Worm (Caenorhabditis elegans) whole organism, L4 larva: ENCODE results near the gene fipr-29.

Experiments
- F26F4.8 ChIP-seq: fragments of 200-800 bp; sonication (Bioruptor generic); conservative IDR thresholded peaks from 2 replicates; pipeline ENCODE4 v1.3.6; 2022; ENCODE audit warnings: missing genetic modification characterization, missing compliant biosample characterization
- F49E8.2 ChIP-seq: sonication (generic microtip); optimal IDR thresholded peaks from 2 replicates; lab custom pipeline; 2016; ENCODE audit warnings: missing compliant biosample characterization, mild to moderate bottlenecking, missing genetic modification characterization, borderline replicate concordance
- T26A8.4 ChIP-seq: fragments of 200-800 bp; sonication (Bioruptor generic); IDR thresholded peaks from 2 replicates; pipeline ENCODE4 v1.3.6; 2022; ENCODE audit warnings: missing genetic modification characterization, missing compliant biosample characterization
- Y48G9A.11 ChIP-seq: fragments of 200-800 bp; sonication (Bioruptor generic); IDR thresholded peaks from 2 replicates; pipeline ENCODE4 v1.3.6; 2022; ENCODE audit warnings: missing genetic modification reagents, missing genetic modification characterization, missing compliant biosample characterization
- ZK546.5 ChIP-seq, 2 experiments: sonication (generic microtip); optimal IDR thresholded peaks; 2 replicates each; lab custom pipeline; 2017; ENCODE audit warnings: missing biosample characterization in 2 of 2, missing genetic modification characterization in 2 of 2
- aha-1 ChIP-seq: fragments of 150-350 bp; peaks from one replicate; lab custom pipeline; 2014; ENCODE audit warnings: missing biosample characterization, missing genetic modification characterization
- ama-1 ChIP-seq: fragments of 150-350 bp; optimal IDR thresholded peaks from 2 replicates; lab custom pipeline; 2014; ENCODE audit warnings: inconsistent platforms, mixed read lengths
- attf-4 ChIP-seq: sonication (generic microtip); optimal IDR thresholded peaks from 3 replicates; lab custom pipeline; 2017; ENCODE audit warnings: missing biosample characterization, missing genetic modification characterization
- ceh-20 ChIP-seq: fragments of 200-800 bp; sonication (Bioruptor generic); IDR thresholded peaks from 2 replicates; pipeline ENCODE4 v1.3.6; 2022; ENCODE audit warnings: missing genetic modification reagents, missing genetic modification characterization, missing compliant biosample characterization
- ceh-28 ChIP-seq: fragments of 150-350 bp; optimal IDR thresholded peaks from 2 replicates; lab custom pipeline; 2014; ENCODE audit warnings: missing biosample characterization, missing genetic modification reagents, missing genetic modification characterization
- ceh-44 ChIP-seq: fragments of 200-800 bp; sonication (Bioruptor generic); IDR thresholded peaks from 2 replicates; pipeline ENCODE4 v1.3.6; 2022; ENCODE audit warnings: missing genetic modification reagents, missing genetic modification characterization, missing compliant biosample characterization
- ceh-82 ChIP-seq: sonication (generic microtip); optimal IDR thresholded peaks from 2 replicates; lab custom pipeline; 2017; ENCODE audit warnings: missing biosample characterization, missing genetic modification characterization
- ctbp-1 ChIP-seq: fragments of 200-800 bp; sonication (Bioruptor generic); IDR thresholded peaks from 2 replicates; pipeline ENCODE4 v1.3.6; 2022; ENCODE audit warnings: missing genetic modification reagents, missing genetic modification characterization, missing compliant biosample characterization
- daf-8 ChIP-seq: fragments of 200-800 bp; sonication (Bioruptor generic); IDR thresholded peaks from 2 replicates; pipeline ENCODE4 v1.3.6; 2022; ENCODE audit warnings: missing genetic modification characterization, missing compliant biosample characterization
- dmd-6 ChIP-seq: fragments of 200-800 bp; sonication (Bioruptor generic); IDR thresholded peaks from 2 replicates; pipeline ENCODE4 v1.3.6; 2022; ENCODE audit warnings: missing genetic modification reagents, missing genetic modification characterization, missing compliant biosample characterization
- egl-27 ChIP-seq: sonication (generic microtip); optimal IDR thresholded peaks from 3 replicates; lab custom pipeline; 2017; ENCODE audit warnings: missing biosample characterization, missing genetic modification reagents, missing genetic modification characterization
- egl-43 ChIP-seq: fragments of 200-800 bp; sonication (Bioruptor generic); IDR thresholded peaks from 2 replicates; pipeline ENCODE4 v1.3.6; 2022; ENCODE audit warnings: missing genetic modification reagents, missing genetic modification characterization, missing compliant biosample characterization
- fkh-10 ChIP-seq: fragments of 150-350 bp; optimal IDR thresholded peaks from 2 replicates; lab custom pipeline; 2014; ENCODE audit warnings: missing biosample characterization, missing genetic modification reagents, missing genetic modification characterization
- lin-13 ChIP-seq: fragments of 150-350 bp; optimal IDR thresholded peaks from 2 replicates; lab custom pipeline; 2014; ENCODE audit warnings: missing biosample characterization, missing genetic modification reagents, missing genetic modification characterization
- lin-38 ChIP-seq: fragments of 200-800 bp; sonication (Bioruptor generic); IDR thresholded peaks from 2 replicates; pipeline ENCODE4 v1.3.6; 2022; ENCODE audit warnings: missing genetic modification reagents, missing genetic modification characterization, missing compliant biosample characterization
- lin-39 ChIP-seq: fragments of 150-350 bp; optimal IDR thresholded peaks from 2 replicates; lab custom pipeline; 2014; ENCODE audit warnings: missing biosample characterization, missing genetic modification reagents, missing genetic modification characterization
- lsy-2 ChIP-seq, 2 experiments: fragments of 150-350 bp in 1 of 2; sonication (generic microtip) in 1 of 2; optimal IDR thresholded peaks; 2 replicates each; lab custom pipeline; 2014 to 2017; ENCODE audit warnings: missing biosample characterization in 2 of 2, missing genetic modification characterization in 2 of 2
- madf-5 ChIP-seq, 2 experiments: fragments of 200-800 bp; sonication (Bioruptor generic); IDR thresholded peaks; 2 replicates each; pipeline ENCODE4 v1.3.6; 2022; ENCODE audit warnings: missing compliant biosample characterization in 2 of 2, missing genetic modification characterization in 2 of 2
- madf-9 ChIP-seq: fragments of 200-800 bp; sonication (Bioruptor generic); conservative IDR thresholded peaks from 2 replicates; pipeline ENCODE4 v1.3.6; 2022; ENCODE audit warnings: missing genetic modification reagents, missing genetic modification characterization, missing compliant biosample characterization
- mdl-1 ChIP-seq, 2 experiments: fragments of 150-350 bp in 1 of 2; sonication (generic microtip) in 1 of 2; optimal IDR thresholded peaks; 2 replicates each; lab custom pipeline; 2014 to 2017; ENCODE audit warnings: missing biosample characterization in 2 of 2, missing genetic modification characterization in 2 of 2
- mdt-29 ChIP-seq: fragments of 200-800 bp; sonication (Bioruptor generic); IDR thresholded peaks from 2 replicates; pipeline ENCODE4 v1.3.6; 2022; ENCODE audit warnings: missing genetic modification reagents, missing genetic modification characterization, missing compliant biosample characterization
- mxl-3 ChIP-seq: fragments of 200-800 bp; sonication (Bioruptor generic); optimal IDR thresholded peaks from 2 replicates; lab custom pipeline; 2018; ENCODE audit warnings: mild to moderate bottlenecking, missing genetic modification characterization, missing compliant biosample characterization
- nhr-10 ChIP-seq: fragments of 150-350 bp; optimal IDR thresholded peaks from 2 replicates; lab custom pipeline; 2014; ENCODE audit warnings: missing biosample characterization, missing genetic modification characterization
- nhr-11 ChIP-seq: fragments of 150-350 bp; optimal IDR thresholded peaks from 2 replicates; lab custom pipeline; 2014; ENCODE audit warnings: missing biosample characterization, missing genetic modification characterization
- nhr-111 ChIP-seq: fragments of 200-800 bp; sonication (Bioruptor generic); optimal IDR thresholded peaks from 2 replicates; lab custom pipeline; 2018; ENCODE audit warnings: mild to moderate bottlenecking, missing genetic modification characterization, missing compliant biosample characterization
- nhr-28 ChIP-seq: fragments of 150-350 bp; optimal IDR thresholded peaks from 2 replicates; lab custom pipeline; 2014; ENCODE audit warnings: missing biosample characterization, missing genetic modification characterization
- nhr-41 ChIP-seq: fragments of 200-800 bp; sonication (Bioruptor generic); IDR thresholded peaks from 2 replicates; pipeline ENCODE4 v1.3.6; 2022; ENCODE audit warnings: missing genetic modification reagents, missing genetic modification characterization, missing compliant biosample characterization
- nhr-6 ChIP-seq: fragments of 150-350 bp; optimal IDR thresholded peaks from 2 replicates; lab custom pipeline; 2014; ENCODE audit warnings: missing biosample characterization, missing genetic modification characterization
- pqm-1 ChIP-seq: sonication (generic microtip); optimal IDR thresholded peaks from 2 replicates; lab custom pipeline; 2017; ENCODE audit warnings: missing biosample characterization, missing genetic modification characterization
- snpc-4 ChIP-seq: fragments of 150-350 bp; optimal IDR thresholded peaks from 2 replicates; lab custom pipeline; 2014; ENCODE audit warnings: missing biosample characterization, missing genetic modification characterization
- spr-1 ChIP-seq: sonication (generic microtip); optimal IDR thresholded peaks from 2 replicates; lab custom pipeline; 2016; ENCODE audit warnings: mild to moderate bottlenecking, missing genetic modification characterization, missing compliant biosample characterization
- unc-62 ChIP-seq, 3 experiments: fragments of 150-350 bp in 1 of 3; sonication (generic microtip); optimal IDR thresholded peaks in 2 of 3; peaks in 1 of 3; 1 replicate in 1 of 3; 2 replicates in 2 of 3; lab custom pipeline; 2014 to 2017; ENCODE audit warnings: missing biosample characterization in 3 of 3, missing genetic modification characterization in 3 of 3, missing genetic modification reagents in 3 of 3, missing genotype in 1 of 3

fipr-29 gene

ce11 chrIII:3100124-3100523 lies 40.0 kb upstream of the fipr-29 start:
- peak; percentile 92 for TF ChIP-seq ceh-28 (tag; lab: Kevin White, UChicago)
- no peak for TF ChIP-seq snpc-4
- no peak for TF ChIP-seq ZK546.5 (tag; optimal IDR thresholded peaks at IDR 0.05; lab: Kevin White, UChicago)

ce11 chrIII:3099407-3099806 lies 39.2 kb upstream of the fipr-29 start:
- TF ChIP-seq lin-13 (GFP tag; lab: Kevin White, UChicago), result no peak
- no peak for TF ChIP-seq T26A8.4 (GFP tag; lab: Robert Waterston, UW)
- TF ChIP-seq aha-1, result peak; percentile 72
- no peak for TF ChIP-seq mxl-3
- 0 out of 2 replicates have a peak, but pooled peaks have one; percentile 32 for TF ChIP-seq lin-38 (GFP tag; lab: Robert Waterston, UW)

- no peak for TF ChIP-seq mdl-1 (tag; optimal IDR thresholded peaks at IDR 0.05; lab: Kevin White, UChicago)
- no peak for TF ChIP-seq lin-13 (GFP tag; lab: Kevin White, UChicago)
- TF ChIP-seq fkh-10, result peak; percentile 56
- no peak for TF ChIP-seq ceh-82 (tag; lab: Kevin White, UChicago)
- no peak for TF ChIP-seq mdt-29 (GFP tag; lab: Robert Waterston, UW)
- TF ChIP-seq spr-1, result no peak
- TF ChIP-seq unc-62 (GFP tag; optimal IDR thresholded peaks at IDR 0.05 in 1 of 2; lab: Kevin White, UChicago), result peak in 1 of 2 experiments; percentile 89
- no peak for TF ChIP-seq unc-62 (tag; optimal IDR thresholded peaks at IDR 0.05; lab: Kevin White, UChicago)
- no peak for TF ChIP-seq nhr-28
- TF ChIP-seq madf-9 (GFP tag; lab: Robert Waterston, UW), result no peak
- TF ChIP-seq egl-43, result no peak
- no peak for TF ChIP-seq nhr-10 (tag; lab: Kevin White, UChicago)
- TF ChIP-seq nhr-41 (GFP tag; lab: Robert Waterston, UW), result no peak
- no peak for TF ChIP-seq pqm-1 (tag; lab: Kevin White, UChicago)
- no peak for TF ChIP-seq ctbp-1 (GFP tag; lab: Robert Waterston, UW)
- TF ChIP-seq egl-27, result no peak
- no peak for TF ChIP-seq ama-1 (lab: Kevin White, UChicago)
- TF ChIP-seq F26F4.8 (GFP tag; lab: Robert Waterston, UW), result no peak
- TF ChIP-seq ceh-44 (GFP tag; lab: Robert Waterston, UW), result no peak
- TF ChIP-seq F49E8.2 (tag; lab: Kevin White, UChicago), result no peak
- no peak for TF ChIP-seq ceh-20 (GFP tag; lab: Robert Waterston, UW)
- no peak for TF ChIP-seq dmd-6 (GFP tag; lab: Robert Waterston, UW)
- peak in 1 of 2 experiments; percentile 25 for TF ChIP-seq lsy-2 (tag; optimal IDR thresholded peaks at IDR 0.05; lab: Kevin White, UChicago)
These were observed 35.9 kb upstream of the fipr-29 start for ce11 chrIII:3096091-3096490.

- TF ChIP-seq lin-38 (GFP tag; lab: Robert Waterston, UW) (no peak), nhr-111 (GFP tag; lab: Kevin White, UChicago) (no peak), ceh-44 (GFP tag; lab: Robert Waterston, UW) (no peak), madf-5 (GFP tag; IDR thresholded peaks at IDR 0.05; lab: Robert Waterston, UW) (no peak), daf-8 (GFP tag; lab: Robert Waterston, UW) (no peak), Y48G9A.11 (no peak), lin-39 (tag; lab: Kevin White, UChicago) (no peak), nhr-6 (no peak), nhr-11 (no peak), attf-4 (tag; lab: Kevin White, UChicago) (no peak)
- TF ChIP-seq, all 104 proteins: peak for 0
These were observed 34.5 kb upstream of the fipr-29 start for ce11 chrIII:3094694-3095093.
